Worm (Caenorhabditis elegans): ENCODE data around the gene skr-8.
"Not testable (repeated sequence)": the region's sequence is repeated elsewhere in the genome, so short reads cannot be mapped to it uniquely, and the experiment has no call there.

skr-8 gene

ce11 chrIV:17171732-17172131, 6.1 kb upstream of the skr-8 start:
- TF ChIP-seq peb-1 (tag; optimal IDR thresholded peaks at IDR 0.05) (no peak), crh-2 (tag; optimal IDR thresholded peaks at IDR 0.05) (peak; percentile 80), sma-9 (GFP tag; optimal IDR thresholded peaks at IDR 0.05) (peak; percentile 85), sma-9 (tag; optimal IDR thresholded peaks at IDR 0.05) (no peak), fos-1 (tag; optimal IDR thresholded peaks at IDR 0.05) (peak; percentile 99), sma-3 (GFP tag; optimal IDR thresholded peaks at IDR 0.05) (peak; percentile 21), F13H6.1 (tag; optimal IDR thresholded peaks at IDR 0.05) (peak; percentile 50), unc-55 (GFP tag; optimal IDR thresholded peaks at IDR 0.05) (no peak)

ce11 chrIV:17166974-17167373, 1.3 kb upstream of the skr-8 start, which contains the start of gene skr-12:
skr-12 (plus strand) TSS chrIV:17167274.
- TF ChIP-seq nhr-25 (tag; optimal IDR thresholded peaks at IDR 0.05) (no peak), nhr-23 (tag; optimal IDR thresholded peaks at IDR 0.05) (no peak), unc-55 (GFP tag; optimal IDR thresholded peaks at IDR 0.05) (no peak), unc-39 (tag; optimal IDR thresholded peaks at IDR 0.05) (no peak), snpc-4 (tag; optimal IDR thresholded peaks at IDR 0.05) (no peak), zag-1 (tag; optimal IDR thresholded peaks at IDR 0.05) (no peak), ztf-11 (tag; optimal IDR thresholded peaks at IDR 0.05) (no peak), blmp-1 (tag; optimal IDR thresholded peaks at IDR 0.05; ENCODE audit: insufficient read depth) (no peak), C34F6.9 (tag; optimal IDR thresholded peaks at IDR 0.05) (no peak), ceh-16 (tag; optimal IDR thresholded peaks at IDR 0.05) (no peak), skn-1 (tag; optimal IDR thresholded peaks at IDR 0.05) (no peak), sem-4 (tag; optimal IDR thresholded peaks at IDR 0.05) (no peak), alr-1 (tag; optimal IDR thresholded peaks at IDR 0.05) (no peak), R02D3.7 (tag; optimal IDR thresholded peaks at IDR 0.05) (no peak), ama-1 (optimal IDR thresholded peaks at IDR 0.05) (no peak)

ce11 chrIV:17163273-17163672, 2.4 kb downstream of the skr-8 start, which contains the start of gene skr-9:
skr-9 (plus strand) TSS chrIV:17163573.
- TF ChIP-seq ztf-1 (GFP tag; conservative IDR thresholded peaks at IDR 0.05); blmp-1 (tag; optimal IDR thresholded peaks at IDR 0.05; ENCODE audit: insufficient read depth); nhr-23 (tag; optimal IDR thresholded peaks at IDR 0.05): not testable (repeated sequence)

- TF ChIP-seq blmp-1 (tag; optimal IDR thresholded peaks at IDR 0.05; ENCODE audit: insufficient read depth) (no peak), sma-9 (GFP tag; optimal IDR thresholded peaks at IDR 0.05) (no peak), sma-9 (tag; optimal IDR thresholded peaks at IDR 0.05) (no peak), gmeb-1 (tag; optimal IDR thresholded peaks at IDR 0.05) (no peak), dmd-4 (tag; optimal IDR thresholded peaks at IDR 0.05) (no peak), mab-5 (tag; optimal IDR thresholded peaks at IDR 0.05) (no peak), fos-1 (tag; optimal IDR thresholded peaks at IDR 0.05) (no peak), nhr-12 (tag; optimal IDR thresholded peaks at IDR 0.05) (no peak), ceh-16 (tag; optimal IDR thresholded peaks at IDR 0.05) (no peak), R02D3.7 (tag; optimal IDR thresholded peaks at IDR 0.05) (no peak), unc-62 (GFP tag; optimal IDR thresholded peaks at IDR 0.05) (no peak), ztf-1 (GFP tag; conservative IDR thresholded peaks at IDR 0.05) (no peak), nhr-77 (tag; optimal IDR thresholded peaks at IDR 0.05) (no peak), lsy-2 (tag; optimal IDR thresholded peaks at IDR 0.05) (no peak), ztf-11 (tag; optimal IDR thresholded peaks at IDR 0.05) (no peak), peb-1 (tag; optimal IDR thresholded peaks at IDR 0.05) (no peak), crh-2 (tag; optimal IDR thresholded peaks at IDR 0.05) (no peak), egl-27 (tag; optimal IDR thresholded peaks at IDR 0.05) (no peak), elt-1 (tag; optimal IDR thresholded peaks at IDR 0.05) (no peak)
These were observed 3.1 kb downstream of the skr-8 start, which contains the start of gene skr-13 for ce11 chrIV:17162515-17162914. skr-13 (minus strand) TSS chrIV:17162615.

- TF ChIP-seq R02D3.7 (tag; optimal IDR thresholded peaks at IDR 0.05), result no peak
- TF ChIP-seq nhr-21 (tag; optimal IDR thresholded peaks at IDR 0.05), result no peak
- TF ChIP-seq zag-1 (tag; optimal IDR thresholded peaks at IDR 0.05), result no peak
- no peak for TF ChIP-seq lsy-2 (tag; optimal IDR thresholded peaks at IDR 0.05)
- no peak for TF ChIP-seq elt-3 (tag; optimal IDR thresholded peaks at IDR 0.05)
- TF ChIP-seq ceh-16 (tag; optimal IDR thresholded peaks at IDR 0.05), result no peak
- no peak for TF ChIP-seq nhr-77 (tag; optimal IDR thresholded peaks at IDR 0.05)
- TF ChIP-seq ztf-1 (GFP tag; conservative IDR thresholded peaks at IDR 0.05), result no peak
- TF ChIP-seq nhr-129 (tag; optimal IDR thresholded peaks at IDR 0.05), result no peak
- no peak for TF ChIP-seq nhr-23 (tag; optimal IDR thresholded peaks at IDR 0.05)
- TF ChIP-seq crh-2 (tag; optimal IDR thresholded peaks at IDR 0.05), result no peak
- TF ChIP-seq ztf-11 (tag; optimal IDR thresholded peaks at IDR 0.05), result no peak
- no peak for TF ChIP-seq lin-13 (GFP tag; optimal IDR thresholded peaks at IDR 0.05)
These were observed 12.6 kb downstream of the skr-8 start for ce11 chrIV:17153002-17153401.

All from whole organism, L2 larva.